Fruit fly (Drosophila melanogaster): Measurements from ENCODE around the gene CG6912.

DNA sequence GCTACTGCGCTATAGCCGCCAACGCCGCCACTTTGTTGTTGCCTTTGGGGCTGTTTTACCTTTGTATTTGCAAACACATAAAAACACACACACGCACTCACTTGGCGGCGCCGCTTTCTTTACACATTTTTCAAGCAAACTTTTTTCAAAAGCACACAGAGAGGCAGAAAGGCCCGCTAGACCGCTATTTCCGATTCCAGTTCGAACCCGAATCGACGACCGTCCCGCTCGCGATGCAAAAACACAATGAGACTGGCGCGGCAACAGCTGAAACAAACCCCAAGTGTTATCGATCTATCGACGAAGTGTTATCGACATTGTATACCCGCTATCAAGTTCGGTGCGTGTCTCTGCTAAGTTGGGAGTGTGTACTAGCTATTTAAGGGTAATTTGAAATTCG lies 5.1 kb downstream of the CG6912 start, which contains the start of gene CG42788:
- TF ChIP-seq CTCF (optimal IDR thresholded peaks at IDR 0.05) (peak; percentile 30 to 65), CG8478 (optimal IDR thresholded peaks at IDR 0.05) (no peak)

Measured in S2 (cell line).